Fruit fly (Drosophila melanogaster): ENCODE measurements around the gene CG4607.

CG4607 gene

DNA sequence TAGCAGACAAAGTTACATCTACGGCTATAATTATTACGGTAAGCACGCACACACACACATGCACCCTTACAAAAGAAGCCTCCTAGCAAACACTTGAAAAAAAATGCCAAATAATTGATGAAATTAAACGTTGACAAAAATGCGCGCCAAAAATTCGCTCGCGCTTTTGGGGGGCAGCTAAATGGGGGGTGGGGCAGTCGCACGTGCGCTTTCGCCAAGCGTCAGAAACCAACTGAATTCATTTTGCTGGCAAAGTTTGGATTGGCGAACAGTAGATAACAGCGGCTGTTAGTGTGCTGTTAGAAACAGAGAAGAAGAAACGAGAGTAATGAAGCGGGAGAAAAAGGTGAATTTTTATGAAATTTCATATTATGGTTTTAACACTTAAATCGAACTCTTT lies 3.4 kb upstream of the CG4607 start, which contains the start of gene CG12541:
TSS of gene CG12541 (minus strand) at position 218 of the 400 bp plus-strand sequence.
- TF ChIP-seq Dif (GFP tag; optimal IDR thresholded peaks at IDR 0.05; ENCODE audit: partially characterized antibody) (no peak), OdsH (GFP tag; optimal IDR thresholded peaks at IDR 0.05) (no peak), CG9705 (GFP tag; optimal IDR thresholded peaks at IDR 0.05) (no peak), Abd-B (GFP tag; optimal IDR thresholded peaks at IDR 0.05) (no peak), foxo (GFP tag; optimal IDR thresholded peaks at IDR 0.05) (no peak), Hnf4 (GFP tag; optimal IDR thresholded peaks at IDR 0.05) (no peak), sage (GFP tag; optimal IDR thresholded peaks at IDR 0.05) (no peak), woc (GFP tag; optimal IDR thresholded peaks at IDR 0.05) (no peak), pan (optimal IDR thresholded peaks at IDR 0.05) (no peak), Sp1 (GFP tag; optimal IDR thresholded peaks at IDR 0.05) (no peak), jim (GFP tag; optimal IDR thresholded peaks at IDR 0.05) (no peak), dl (GFP tag; optimal IDR thresholded peaks at IDR 0.05; ENCODE audit: insufficient read depth in 1 of 2, partially characterized antibody in 2 of 2) (no peak), GATAd (GFP tag; optimal IDR thresholded peaks at IDR 0.05) (no peak), Dfd (GFP tag; optimal IDR thresholded peaks at IDR 0.05) (no peak), Rel (GFP tag; optimal IDR thresholded peaks at IDR 0.05) (no peak), Rel (tag; optimal IDR thresholded peaks at IDR 0.05) (no peak), brk (GFP tag; optimal IDR thresholded peaks at IDR 0.05) (no peak), psq (GFP tag; optimal IDR thresholded peaks at IDR 0.05) (no peak), Jra (GFP tag; optimal IDR thresholded peaks at IDR 0.05) (no peak)

DNA sequence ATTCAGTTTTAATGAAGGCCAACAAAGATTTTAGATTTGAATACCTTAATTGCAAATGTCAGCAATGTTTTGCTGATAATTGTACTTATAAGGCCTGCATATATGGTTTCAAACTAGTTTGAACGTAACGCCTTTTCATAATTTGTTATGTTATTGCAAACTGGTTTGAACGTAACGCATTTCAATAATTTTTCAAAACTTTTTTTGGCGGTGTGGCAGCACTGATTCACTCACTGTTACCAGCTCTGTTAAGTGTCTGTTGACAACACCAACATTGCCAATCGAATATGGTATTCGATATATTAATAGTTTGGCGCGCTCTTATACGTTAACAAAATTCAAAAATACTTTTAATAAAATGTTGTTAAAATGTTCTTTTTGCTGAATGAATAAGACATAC lies 2.6 kb upstream of the CG4607 start:
- TF ChIP-seq foxo (GFP tag; optimal IDR thresholded peaks at IDR 0.05), result no peak
- TF ChIP-seq pan (optimal IDR thresholded peaks at IDR 0.05), result no peak
- TF ChIP-seq sv (GFP tag; optimal IDR thresholded peaks at IDR 0.05), result no peak
- TF ChIP-seq N (GFP tag; optimal IDR thresholded peaks at IDR 0.05), result no peak
- TF ChIP-seq Dif (GFP tag; optimal IDR thresholded peaks at IDR 0.05; ENCODE audit: partially characterized antibody), result no peak

DNA sequence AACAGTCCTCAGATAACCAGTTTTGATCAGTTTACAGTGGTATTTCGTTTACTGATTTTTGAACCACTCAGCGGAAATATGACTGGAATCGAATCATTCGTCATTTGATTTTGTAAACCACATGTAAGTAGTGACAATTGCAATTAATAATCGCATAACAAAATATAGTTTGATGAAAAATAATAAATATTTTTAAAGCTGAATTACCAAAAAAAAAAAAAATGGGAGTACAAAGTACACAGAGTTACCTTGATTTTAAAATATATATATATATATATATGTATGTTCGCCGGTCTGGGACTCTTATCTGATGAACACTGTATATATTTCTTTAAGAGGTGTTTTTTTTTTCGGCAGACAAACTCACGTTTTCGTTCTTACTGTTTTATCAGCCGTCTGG lies 2.0 kb upstream of the CG4607 start:
- TF ChIP-seq ey (GFP tag; optimal IDR thresholded peaks at IDR 0.05), result peak; percentile 3
- TF ChIP-seq N (GFP tag; optimal IDR thresholded peaks at IDR 0.05), result no peak
- no peak for TF ChIP-seq CrebA (GFP tag; optimal IDR thresholded peaks at IDR 0.05; ENCODE audit: borderline replicate concordance)
- TF ChIP-seq Mio (GFP tag; optimal IDR thresholded peaks at IDR 0.05), result no peak
- TF ChIP-seq Dif (GFP tag; optimal IDR thresholded peaks at IDR 0.05; ENCODE audit: partially characterized antibody), result no peak
- TF ChIP-seq sv (GFP tag; optimal IDR thresholded peaks at IDR 0.05), result no peak
- no peak for TF ChIP-seq pan (optimal IDR thresholded peaks at IDR 0.05)
- no peak for TF ChIP-seq usp (GFP tag; optimal IDR thresholded peaks at IDR 0.05)
- no peak for TF ChIP-seq woc (GFP tag; optimal IDR thresholded peaks at IDR 0.05)
- no peak for TF ChIP-seq Hr78 (GFP tag; optimal IDR thresholded peaks at IDR 0.05)
- no peak for TF ChIP-seq br (GFP tag; optimal IDR thresholded peaks at IDR 0.05)
- peak; percentile 4 for TF ChIP-seq Hnf4 (GFP tag; optimal IDR thresholded peaks at IDR 0.05)
- no peak for TF ChIP-seq lola (GFP tag; optimal IDR thresholded peaks at IDR 0.05)
- peak; percentile 22 for TF ChIP-seq fru (GFP tag; optimal IDR thresholded peaks at IDR 0.05)
- TF ChIP-seq GATAd (GFP tag; optimal IDR thresholded peaks at IDR 0.05), result no peak
- TF ChIP-seq brk (GFP tag; optimal IDR thresholded peaks at IDR 0.05), result no peak
- TF ChIP-seq sage (GFP tag; optimal IDR thresholded peaks at IDR 0.05), result no peak
- no peak for TF ChIP-seq Hr83 (GFP tag; optimal IDR thresholded peaks at IDR 0.05; ENCODE audit: poor library complexity, severe bottlenecking)
- no peak for TF ChIP-seq Vsx2 (GFP tag; optimal IDR thresholded peaks at IDR 0.05; ENCODE audit: partially characterized antibody)
- TF ChIP-seq dl (GFP tag; optimal IDR thresholded peaks at IDR 0.05; ENCODE audit: insufficient read depth in 1 of 2, partially characterized antibody in 2 of 2), result no peak
- TF ChIP-seq OdsH (GFP tag; optimal IDR thresholded peaks at IDR 0.05), result no peak
- no peak for TF ChIP-seq dmrt93B (GFP tag; optimal IDR thresholded peaks at IDR 0.05)
- TF ChIP-seq jim (GFP tag; optimal IDR thresholded peaks at IDR 0.05), result no peak
- TF ChIP-seq HLH106 (tag; optimal IDR thresholded peaks at IDR 0.05), result peak; percentile 15
- TF ChIP-seq foxo (GFP tag; optimal IDR thresholded peaks at IDR 0.05), result peak in 1 of 2 experiments; percentile 44
- TF ChIP-seq Sp1 (GFP tag; optimal IDR thresholded peaks at IDR 0.05), result peak; percentile 12
- no peak for TF ChIP-seq Dfd (GFP tag; optimal IDR thresholded peaks at IDR 0.05)
- TF ChIP-seq rgr (GFP tag; optimal IDR thresholded peaks at IDR 0.05), result peak; percentile 4
- no peak for TF ChIP-seq CG32264 (GFP tag; optimal IDR thresholded peaks at IDR 0.05)
- no peak for TF ChIP-seq dsf (GFP tag; optimal IDR thresholded peaks at IDR 0.05; ENCODE audit: borderline replicate concordance)
- TF ChIP-seq Jra (GFP tag; optimal IDR thresholded peaks at IDR 0.05), result no peak
- TF ChIP-seq Rel (GFP tag; optimal IDR thresholded peaks at IDR 0.05), result no peak
- peak; percentile 82 for TF ChIP-seq Rel (tag; optimal IDR thresholded peaks at IDR 0.05)
- peak; percentile 27 for TF ChIP-seq psq (GFP tag; optimal IDR thresholded peaks at IDR 0.05)
- TF ChIP-seq CG9705 (GFP tag; optimal IDR thresholded peaks at IDR 0.05), result no peak
- TF ChIP-seq tai (GFP tag; optimal IDR thresholded peaks at IDR 0.05), result no peak
- TF ChIP-seq Myc (optimal IDR thresholded peaks at IDR 0.05), result no peak
- TF ChIP-seq Abd-B (GFP tag; optimal IDR thresholded peaks at IDR 0.05), result no peak
- TF ChIP-seq h (GFP tag; optimal IDR thresholded peaks at IDR 0.05), result peak; percentile 23
